Fruit fly (Drosophila melanogaster) Kc167 (cell line): ENCODE results near the gene CG32249.

ENCODE experiments used
- Myc ChIP-seq: fragments of >200 bp; optimal IDR thresholded peaks from 2 replicates; lab custom pipeline; 2017; ENCODE audit warnings: missing external identifiers
- Sin3A ChIP-seq: fragments of >200 bp; optimal IDR thresholded peaks from 2 replicates; lab custom pipeline; 2018; ENCODE audit warnings: missing external identifiers
- psq ChIP-seq: fragments of >200 bp; optimal IDR thresholded peaks from 2 replicates; lab custom pipeline; 2017; ENCODE audit warnings: missing external identifiers
- ttk ChIP-seq: sonication (Bioruptor generic); optimal IDR thresholded peaks from 2 replicates; lab custom pipeline; 2017; ENCODE audit warnings: missing external identifiers

DNA sequence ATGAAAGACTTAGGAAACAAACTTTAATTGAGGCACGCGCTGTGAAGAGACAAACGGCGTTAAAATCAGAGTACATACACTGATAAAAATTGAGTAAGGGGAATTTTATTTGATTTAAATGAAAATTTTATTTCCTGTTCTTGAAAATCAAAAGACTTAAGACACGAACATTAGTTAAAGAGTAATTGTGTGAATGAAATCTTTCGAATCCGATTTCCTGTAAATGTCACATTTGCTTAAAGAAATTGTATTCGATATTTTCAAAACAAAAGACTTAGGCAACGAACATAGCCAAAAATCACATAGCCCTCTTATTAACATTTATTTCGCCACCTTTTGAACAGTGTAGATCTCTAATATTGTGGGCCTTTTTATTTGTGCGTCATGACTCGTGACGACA lies 24.0 kb upstream of the CG32249 start:
- no peak for TF ChIP-seq psq
- TF ChIP-seq ttk (lab: Kevin White, UChicago) = no peak
- TF ChIP-seq Myc = no peak
- TF ChIP-seq Sin3A (lab: Kevin White, UChicago) = no peak
